Worm (Caenorhabditis elegans) whole organism, L3 larva: ENCODE data around the gene Y75B12B.10.

ENCODE experiments used
- aly-2 ChIP-seq: fragments of 150-350 bp; optimal IDR thresholded peaks from 2 replicates; lab custom pipeline; 2014; ENCODE audit warnings: missing biosample characterization, missing genetic modification characterization
- ama-1 ChIP-seq: fragments of 150-350 bp; optimal IDR thresholded peaks from 2 replicates; lab custom pipeline; 2018
- ceh-16 ChIP-seq: sonication (generic microtip); optimal IDR thresholded peaks from 2 replicates; lab custom pipeline; 2017; ENCODE audit warnings: missing biosample characterization, missing genetic modification characterization
- elt-2 ChIP-seq: sonication (generic microtip); optimal IDR thresholded peaks from 2 replicates; lab custom pipeline; 2016; ENCODE audit warnings: missing genetic modification reagents, mild to moderate bottlenecking, missing genetic modification characterization, missing compliant biosample characterization
- fkh-10 ChIP-seq: sonication (generic microtip); optimal IDR thresholded peaks from 2 replicates; lab custom pipeline; 2017; ENCODE audit warnings: missing biosample characterization, missing genetic modification reagents, missing genetic modification characterization
- nfya-1 ChIP-seq: sonication (generic microtip); optimal IDR thresholded peaks from 2 replicates; lab custom pipeline; 2017; ENCODE audit warnings: missing genetic modification characterization, mild to moderate bottlenecking, missing compliant biosample characterization, antibody characterized with exemption, moderate library complexity; ENCODE audit not compliant: insufficient read depth
- nhr-237 ChIP-seq: fragments of 150-350 bp; optimal IDR thresholded peaks from 2 replicates; lab custom pipeline; 2014; ENCODE audit warnings: missing biosample characterization, missing genetic modification characterization
- nhr-76 ChIP-seq: fragments of 150-350 bp; sonication (generic microtip); optimal IDR thresholded peaks from 5 replicates; lab custom pipeline; 2014; ENCODE audit warnings: missing biosample characterization, missing genetic modification characterization
- pha-4 ChIP-seq: fragments of 150-350 bp; optimal IDR thresholded peaks from 2 replicates; lab custom pipeline; 2014; ENCODE audit warnings: missing biosample characterization, missing genetic modification reagents, missing genetic modification characterization
- skn-1 ChIP-seq: fragments of 150-350 bp; optimal IDR thresholded peaks from 2 replicates; lab custom pipeline; 2014; ENCODE audit warnings: missing biosample characterization, missing genetic modification characterization
- snpc-4 ChIP-seq: fragments of 150-350 bp; optimal IDR thresholded peaks from 2 replicates; lab custom pipeline; 2014; ENCODE audit warnings: missing biosample characterization, missing genetic modification characterization
- ztf-11 ChIP-seq: fragments of 150-350 bp; optimal IDR thresholded peaks from 2 replicates; lab custom pipeline; 2014; ENCODE audit warnings: missing biosample characterization, missing genetic modification characterization

DNA sequence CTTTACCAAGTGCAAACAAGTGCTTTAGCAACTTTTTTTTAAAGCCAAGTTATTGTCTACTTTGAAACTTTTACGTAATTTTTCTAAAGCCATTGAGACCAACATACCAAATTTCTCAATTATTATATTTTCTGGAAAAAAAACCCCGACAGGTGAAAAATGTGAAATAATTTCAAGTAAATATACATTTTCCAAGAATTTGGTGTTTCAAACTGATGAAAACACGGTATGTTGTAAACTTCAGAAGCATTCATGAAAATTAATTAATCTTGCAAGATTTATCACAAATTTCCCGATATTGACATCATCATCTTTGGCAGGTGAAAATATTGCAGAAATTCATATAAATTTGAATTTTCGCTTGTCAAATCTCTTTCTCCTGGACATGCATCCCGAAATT is 37.2 kb upstream of the Y75B12B.10 start, which contains the start of gene srz-11:
- TF ChIP-seq skn-1 (tag; lab: Kevin White, UChicago) (no peak), aly-2 (tag; lab: Kevin White, UChicago) (no peak), ama-1 (lab: Kevin White, UChicago) (no peak), nfya-1 (tag; lab: Kevin White, UChicago) (no peak), ztf-11 (tag; lab: Kevin White, UChicago) (no peak), nhr-76 (tag; lab: Kevin White, UChicago) (no peak), nhr-237 (tag; lab: Kevin White, UChicago) (no peak), pha-4 (tag; lab: Kevin White, UChicago) (no peak), ceh-16 (no peak), elt-2 (tag; lab: Kevin White, UChicago) (no peak), snpc-4 (no peak), fkh-10 (GFP tag; lab: Kevin White, UChicago) (no peak)
